Fruit fly (Drosophila melanogaster) whole organism, embryonic: ENCODE measurements around the gene CG10602.

Experiments
- Atf-2 ChIP-seq: fragments of 200-800 bp; sonication (Bioruptor generic); optimal IDR thresholded peaks from 2 replicates; lab custom pipeline; 2016; ENCODE audit warnings: missing biosample characterization, missing genetic modification characterization
- Bteb2 ChIP-seq: fragments of 200-800 bp; sonication (Bioruptor generic); optimal IDR thresholded peaks from 2 replicates; lab custom pipeline; 2016; ENCODE audit warnings: missing biosample characterization, missing genetic modification characterization
- CG10654 ChIP-seq: fragments of 200-800 bp; sonication (Bioruptor generic); optimal IDR thresholded peaks from 2 replicates; lab custom pipeline; 2016; ENCODE audit warnings: missing biosample characterization, missing genetic modification characterization
- CG11085 ChIP-seq: fragments of 200-800 bp; sonication (Bioruptor generic); IDR thresholded peaks from 2 replicates; pipeline ENCODE4 v1.3.6; 2022; ENCODE audit warnings: missing biosample characterization, missing genetic modification characterization
- CG12104 ChIP-seq: fragments of 200-800 bp; sonication (Bioruptor generic); optimal IDR thresholded peaks from 3 replicates; lab custom pipeline; 2016; ENCODE audit warnings: missing biosample characterization, missing genetic modification characterization
- CG13287 ChIP-seq: fragments of 200-800 bp; sonication (Bioruptor generic); IDR thresholded peaks from 2 replicates; pipeline ENCODE4 v1.3.6; 2022; ENCODE audit warnings: missing biosample characterization, missing genetic modification characterization; ENCODE audit not compliant: partially characterized antibody
- CG16863 ChIP-seq: fragments of 200-800 bp; sonication (Bioruptor generic); optimal IDR thresholded peaks from 3 replicates; lab custom pipeline; 2016; ENCODE audit warnings: missing biosample characterization, missing genetic modification characterization
- CG17186 ChIP-seq: fragments of 200-800 bp; sonication (Bioruptor generic); optimal IDR thresholded peaks from 3 replicates; lab custom pipeline; 2017; ENCODE audit warnings: missing biosample characterization, missing genetic modification reagents, missing genetic modification characterization
- CG17328 ChIP-seq: fragments of 200-800 bp; sonication (Bioruptor generic); IDR thresholded peaks from 2 replicates; pipeline ENCODE4 v1.3.6; 2022; ENCODE audit warnings: missing biosample characterization, missing genetic modification characterization
- CG30431 ChIP-seq: fragments of 200-800 bp; sonication (Bioruptor generic); optimal IDR thresholded peaks from 2 replicates; lab custom pipeline; 2017; ENCODE audit warnings: missing biosample characterization, missing genetic modification characterization
- CG3407 ChIP-seq: fragments of 200-800 bp; sonication (Bioruptor generic); optimal IDR thresholded peaks from 2 replicates; lab custom pipeline; 2018; ENCODE audit warnings: missing biosample characterization, mild to moderate bottlenecking, missing genetic modification characterization
- CG34376 ChIP-seq: fragments of 200-800 bp; sonication (Bioruptor generic); optimal IDR thresholded peaks from 2 replicates; lab custom pipeline; 2018; ENCODE audit warnings: missing biosample characterization, mild to moderate bottlenecking, missing genetic modification characterization
- CG3847 ChIP-seq: fragments of 200-800 bp; sonication (Bioruptor generic); IDR thresholded peaks from 2 replicates; pipeline ENCODE4 v1.3.6; 2022; ENCODE audit warnings: missing biosample characterization, missing genetic modification characterization
- CG5245 ChIP-seq: fragments of 200-800 bp; sonication (Bioruptor generic); optimal IDR thresholded peaks from 3 replicates; lab custom pipeline; 2016; ENCODE audit warnings: missing biosample characterization, missing genetic modification characterization
- CG6175 ChIP-seq: fragments of 200-800 bp; sonication (Bioruptor generic); IDR thresholded peaks from 3 replicates; pipeline ENCODE4 v1.3.6; 2022; ENCODE audit warnings: missing biosample characterization, missing genetic modification characterization
- CG8359 ChIP-seq: fragments of 200-800 bp; sonication (Bioruptor generic); optimal IDR thresholded peaks from 2 replicates; lab custom pipeline; 2017; ENCODE audit warnings: missing biosample characterization, mild to moderate bottlenecking, missing genetic modification characterization, borderline replicate concordance
- CG9437 ChIP-seq: fragments of 200-800 bp; sonication (Bioruptor generic); optimal IDR thresholded peaks from 2 replicates; lab custom pipeline; 2018; ENCODE audit warnings: missing biosample characterization, mild to moderate bottlenecking, missing genetic modification characterization
- CG9876 ChIP-seq: fragments of 200-800 bp; sonication (Bioruptor generic); optimal IDR thresholded peaks from 2 replicates; lab custom pipeline; 2016; ENCODE audit warnings: missing biosample characterization, missing genetic modification characterization
- Dbx ChIP-seq: fragments of 200-800 bp; sonication (Bioruptor generic); IDR thresholded peaks from 3 replicates; pipeline ENCODE4 v1.3.6; 2022; ENCODE audit warnings: missing biosample characterization, missing genetic modification characterization
- HLH4C ChIP-seq: fragments of 200-800 bp; sonication (Bioruptor generic); IDR thresholded peaks from 3 replicates; pipeline ENCODE4 v1.3.6; 2022; ENCODE audit warnings: missing biosample characterization, missing genetic modification characterization; ENCODE audit not compliant: partially characterized antibody
- Hmx ChIP-seq: fragments of 200-800 bp; sonication (Bioruptor generic); optimal IDR thresholded peaks from 2 replicates; lab custom pipeline; 2016; ENCODE audit warnings: missing biosample characterization, missing genetic modification characterization
- Hr39 ChIP-seq: fragments of >200 bp; optimal IDR thresholded peaks from 2 replicates; lab custom pipeline; 2017
- Hr51 ChIP-seq, 2 experiments: fragments of 200-800 bp; sonication (Bioruptor generic); optimal IDR thresholded peaks; 2 replicates in 1 of 2; 3 replicates in 1 of 2; lab custom pipeline; 2016 to 2018; ENCODE audit warnings: missing biosample characterization in 2 of 2, missing genetic modification characterization in 2 of 2, mild to moderate bottlenecking in 1 of 2, moderate library complexity in 1 of 2
- Kr ChIP-seq: fragments of 200-800 bp; sonication (Bioruptor generic); optimal IDR thresholded peaks from 2 replicates; lab custom pipeline; 2017; ENCODE audit warnings: missing biosample characterization, mild to moderate bottlenecking, missing genetic modification characterization
- Lim3 ChIP-seq: fragments of 200-800 bp; sonication (Bioruptor generic); IDR thresholded peaks from 2 replicates; pipeline ENCODE4 v1.3.6; 2022; ENCODE audit warnings: missing biosample characterization, missing genetic modification characterization
- Max ChIP-seq: fragments of 200-800 bp; sonication (Bioruptor generic); optimal IDR thresholded peaks from 2 replicates; lab custom pipeline; 2016; ENCODE audit warnings: missing biosample characterization, mild to moderate bottlenecking, missing genetic modification characterization
- Med ChIP-seq: fragments of 200-800 bp; sonication (Bioruptor generic); peaks from one replicate; lab custom pipeline; 2016; ENCODE audit warnings: missing biosample characterization, missing genetic modification characterization, mild to moderate bottlenecking, inconsistent platforms, moderate library complexity
- Mrtf ChIP-seq: fragments of 200-800 bp; sonication (Bioruptor generic); IDR thresholded peaks from 3 replicates; pipeline ENCODE4 v1.3.6; 2022; ENCODE audit warnings: missing biosample characterization, missing genetic modification characterization
- Scr ChIP-seq: fragments of 200-800 bp; sonication (Bioruptor generic); IDR thresholded peaks from 2 replicates; pipeline ENCODE4 v1.3.6; 2022; ENCODE audit warnings: missing biosample characterization, missing genetic modification characterization; ENCODE audit not compliant: partially characterized antibody
- Six4 ChIP-seq: fragments of 200-800 bp; sonication (Bioruptor generic); optimal IDR thresholded peaks from 2 replicates; lab custom pipeline; 2016; ENCODE audit warnings: missing biosample characterization, missing genetic modification characterization
- abd-A ChIP-seq: fragments of 200-800 bp; sonication (Bioruptor generic); optimal IDR thresholded peaks from 3 replicates; lab custom pipeline; 2019; ENCODE audit warnings: missing biosample characterization, mild to moderate bottlenecking, missing genetic modification characterization, moderate library complexity
- ash1 ChIP-seq: fragments of 200-800 bp; sonication (Bioruptor generic); optimal IDR thresholded peaks from 2 replicates; lab custom pipeline; 2018; ENCODE audit warnings: missing biosample characterization, mild to moderate bottlenecking, missing genetic modification characterization
- crol ChIP-seq: fragments of 200-800 bp; sonication (Bioruptor generic); IDR thresholded peaks from 2 replicates; pipeline ENCODE4 v1.3.6; 2022; ENCODE audit warnings: missing biosample characterization, missing genetic modification characterization
- ems ChIP-seq: fragments of 200-800 bp; sonication (Bioruptor generic); optimal IDR thresholded peaks from 3 replicates; lab custom pipeline; 2016; ENCODE audit warnings: missing biosample characterization, missing genetic modification characterization
- hb ChIP-seq: fragments of 200-800 bp; sonication (Bioruptor generic); IDR thresholded peaks from 3 replicates; pipeline ENCODE4 v1.3.6; 2022; ENCODE audit warnings: missing biosample characterization, missing genetic modification characterization; ENCODE audit not compliant: partially characterized antibody
- insv ChIP-seq, 2 experiments: fragments of 200-800 bp; sonication (Bioruptor generic); optimal IDR thresholded peaks; 3 replicates each; lab custom pipeline; 2016 to 2018; ENCODE audit warnings: missing biosample characterization in 2 of 2, missing genetic modification characterization in 2 of 2
- lilli ChIP-seq: fragments of 200-800 bp; sonication (Bioruptor generic); optimal IDR thresholded peaks from 3 replicates; lab custom pipeline; 2016; ENCODE audit warnings: missing biosample characterization, missing genetic modification characterization
- lola ChIP-seq, 3 experiments: fragments of >200 bp in 2 of 3; fragments of 200-800 bp in 1 of 3; sonication (Bioruptor generic) in 1 of 3; optimal IDR thresholded peaks; 2 replicates each; lab custom pipeline; 2017 to 2019; ENCODE audit warnings: missing biosample characterization in 3 of 3, missing genetic modification characterization in 3 of 3, mild to moderate bottlenecking in 1 of 3, moderate library complexity in 1 of 3
- luna ChIP-seq: fragments of 200-800 bp; sonication (Bioruptor generic); optimal IDR thresholded peaks from 2 replicates; lab custom pipeline; 2016; ENCODE audit warnings: missing biosample characterization, missing genetic modification characterization
- nerfin-2 ChIP-seq: fragments of 200-800 bp; sonication (Bioruptor generic); IDR thresholded peaks from 2 replicates; pipeline ENCODE4 v1.3.6; 2022; ENCODE audit warnings: missing biosample characterization, missing genetic modification characterization; ENCODE audit not compliant: partially characterized antibody
- onecut ChIP-seq: fragments of 200-800 bp; sonication (Bioruptor generic); IDR thresholded peaks from 2 replicates; pipeline ENCODE4 v1.3.6; 2022; ENCODE audit warnings: missing biosample characterization, missing genetic modification characterization
- peb ChIP-seq: fragments of 200-800 bp; sonication (Bioruptor generic); IDR thresholded peaks from 2 replicates; pipeline ENCODE4 v1.3.6; 2022; ENCODE audit warnings: missing biosample characterization, missing genetic modification characterization
- pfk ChIP-seq: fragments of 200-800 bp; sonication (Bioruptor generic); optimal IDR thresholded peaks from 2 replicates; lab custom pipeline; 2018; ENCODE audit warnings: missing biosample characterization, mild to moderate bottlenecking, missing genetic modification characterization, moderate library complexity
- pho ChIP-seq: fragments of 200-800 bp; sonication (Bioruptor generic); optimal IDR thresholded peaks from 2 replicates; lab custom pipeline; 2016; ENCODE audit warnings: missing biosample characterization, missing genetic modification characterization
- psq ChIP-seq: fragments of 200-800 bp; sonication (Bioruptor generic); optimal IDR thresholded peaks from 2 replicates; lab custom pipeline; 2017; ENCODE audit warnings: missing biosample characterization, missing genetic modification characterization
- schlank ChIP-seq: fragments of 200-800 bp; sonication (Bioruptor generic); optimal IDR thresholded peaks from 2 replicates; lab custom pipeline; 2018; ENCODE audit warnings: missing biosample characterization, mild to moderate bottlenecking, missing genetic modification characterization
- seq ChIP-seq: fragments of 200-800 bp; sonication (Bioruptor generic); IDR thresholded peaks from 2 replicates; pipeline ENCODE4 v1.3.6; 2022; ENCODE audit warnings: missing biosample characterization, missing genetic modification characterization
- sisA ChIP-seq: fragments of 200-800 bp; sonication (Bioruptor generic); IDR thresholded peaks from 2 replicates; pipeline ENCODE4 v1.3.6; 2022; ENCODE audit warnings: missing biosample characterization, missing genetic modification characterization
- sna ChIP-seq: fragments of 200-800 bp; sonication (Bioruptor generic); IDR thresholded peaks from 2 replicates; pipeline ENCODE4 v1.3.6; 2022; ENCODE audit warnings: missing biosample characterization, missing genetic modification characterization; ENCODE audit not compliant: partially characterized antibody
- trh ChIP-seq: fragments of 200-800 bp; sonication (Bioruptor generic); optimal IDR thresholded peaks from 2 replicates; lab custom pipeline; 2016; ENCODE audit warnings: missing biosample characterization, missing genetic modification characterization
- usp ChIP-seq: fragments of >200 bp; optimal IDR thresholded peaks from 2 replicates; lab custom pipeline; 2017; ENCODE audit warnings: missing biosample characterization, missing genetic modification characterization

Gene CG10602

DNA sequence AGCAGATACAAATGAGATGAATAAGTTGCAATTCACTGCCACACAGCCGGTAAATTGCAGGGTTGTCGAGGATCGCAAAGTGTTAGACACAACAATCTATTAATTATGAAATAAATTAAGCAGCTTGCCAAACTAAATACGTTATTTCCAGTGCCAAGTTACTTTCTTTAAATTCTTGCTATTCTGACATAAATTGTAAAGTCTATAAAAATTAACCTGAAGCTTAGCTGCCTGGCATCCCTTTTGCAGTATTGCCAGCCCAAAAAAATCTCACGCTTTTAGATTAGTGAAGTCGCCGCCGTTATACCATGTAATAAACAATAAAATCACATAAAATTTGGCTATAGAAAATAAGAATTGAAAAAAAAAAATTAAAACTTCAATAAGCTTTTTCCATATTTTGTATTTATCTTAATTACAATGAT is 1.4 kb downstream of the CG10602 start (continued):
- TF ChIP-seq Mrtf (GFP tag; lab: Robert Waterston, UW) (peak; percentile 72; the same call in 2 of the 3 replicates), sisA (peak; percentile 84), CG30431 (GFP tag; lab: Kevin White, UChicago) (peak; percentile 76), ems (GFP tag; lab: Kevin White, UChicago) (peak; percentile 81), trh (GFP tag; lab: Kevin White, UChicago) (peak; percentile 71), hb (GFP tag; lab: Robert Waterston, UW) (no peak), pho (GFP tag; lab: Kevin White, UChicago) (peak; percentile 92), Hr51 (GFP tag; optimal IDR thresholded peaks at IDR 0.05; lab: Kevin White, UChicago) (peak; percentile 77 to 94), Scr (peak; percentile 38; the same call in 1 of the 2 replicates), CG10654 (peak; percentile 84), Dbx (GFP tag; lab: Robert Waterston, UW) (peak; percentile 88), CG8359 (peak; percentile 68), pfk (GFP tag; lab: Kevin White, UChicago) (no peak), Bteb2 (GFP tag; lab: Kevin White, UChicago) (peak; percentile 90), luna (GFP tag; lab: Kevin White, UChicago) (peak; percentile 57), CG34376 (GFP tag; lab: Kevin White, UChicago) (peak; percentile 82), CG9876 (GFP tag; lab: Kevin White, UChicago) (peak; percentile 79), Med (GFP tag; lab: Kevin White, UChicago) (peak; percentile 97), HLH4C (GFP tag; lab: Robert Waterston, UW) (no peak; the same call in 2 of the 3 replicates), usp (GFP tag; lab: Kevin White, UChicago) (no peak), CG11085 (GFP tag; lab: Robert Waterston, UW) (peak; percentile 83), peb (peak; percentile 81), onecut (GFP tag; lab: Robert Waterston, UW) (peak; percentile 86), Max (GFP tag; lab: Kevin White, UChicago) (peak; percentile 59), CG9437 (peak; percentile 73), CG3847 (GFP tag; lab: Robert Waterston, UW) (peak; percentile 91), Atf-2 (GFP tag; lab: Kevin White, UChicago) (peak; percentile 87), psq (peak; percentile 74), CG5245 (GFP tag; lab: Kevin White, UChicago) (peak; percentile 64), Hmx (GFP tag; lab: Kevin White, UChicago) (peak; percentile 75), lola (GFP tag; optimal IDR thresholded peaks at IDR 0.05; lab: Kevin White, UChicago) (peak in 1 of 3 experiments; percentile 79), ash1 (GFP tag; lab: Kevin White, UChicago) (no peak), insv (GFP tag; optimal IDR thresholded peaks at IDR 0.05; lab: Kevin White, UChicago) (peak in 1 of 2 experiments; percentile 49), CG17186 (GFP tag; lab: Kevin White, UChicago) (peak; percentile 40), CG6175 (peak; percentile 84; the same call in 2 of the 3 replicates), Hr39 (lab: Kevin White, UChicago) (no peak), Lim3 (GFP tag; lab: Robert Waterston, UW) (0 out of 2 replicates have a peak, but pooled peaks have one; percentile 13), lilli (GFP tag; lab: Kevin White, UChicago) (peak; percentile 95), sna (GFP tag; lab: Robert Waterston, UW) (no peak), CG13287 (GFP tag; lab: Robert Waterston, UW) (peak; percentile 54), Kr (GFP tag; lab: Kevin White, UChicago) (no peak), abd-A (tag; lab: Kevin White, UChicago) (no peak), CG17328 (GFP tag; lab: Robert Waterston, UW) (peak; percentile 90), CG3407 (GFP tag; lab: Kevin White, UChicago) (peak; percentile 82), seq (GFP tag; lab: Robert Waterston, UW) (peak; percentile 90), crol (no peak; the same call in 1 of the 2 replicates), CG12104 (GFP tag; lab: Kevin White, UChicago) (peak; percentile 69), CG16863 (GFP tag; lab: Kevin White, UChicago) (peak; percentile 82), schlank (tag; lab: Kevin White, UChicago) (peak; percentile 78), nerfin-2 (GFP tag; lab: Robert Waterston, UW) (no peak), Six4 (GFP tag; lab: Kevin White, UChicago) (peak; percentile 87)
